Fruit fly (Drosophila melanogaster): ENCODE results near the gene Asciz.

Asciz gene

DNA sequence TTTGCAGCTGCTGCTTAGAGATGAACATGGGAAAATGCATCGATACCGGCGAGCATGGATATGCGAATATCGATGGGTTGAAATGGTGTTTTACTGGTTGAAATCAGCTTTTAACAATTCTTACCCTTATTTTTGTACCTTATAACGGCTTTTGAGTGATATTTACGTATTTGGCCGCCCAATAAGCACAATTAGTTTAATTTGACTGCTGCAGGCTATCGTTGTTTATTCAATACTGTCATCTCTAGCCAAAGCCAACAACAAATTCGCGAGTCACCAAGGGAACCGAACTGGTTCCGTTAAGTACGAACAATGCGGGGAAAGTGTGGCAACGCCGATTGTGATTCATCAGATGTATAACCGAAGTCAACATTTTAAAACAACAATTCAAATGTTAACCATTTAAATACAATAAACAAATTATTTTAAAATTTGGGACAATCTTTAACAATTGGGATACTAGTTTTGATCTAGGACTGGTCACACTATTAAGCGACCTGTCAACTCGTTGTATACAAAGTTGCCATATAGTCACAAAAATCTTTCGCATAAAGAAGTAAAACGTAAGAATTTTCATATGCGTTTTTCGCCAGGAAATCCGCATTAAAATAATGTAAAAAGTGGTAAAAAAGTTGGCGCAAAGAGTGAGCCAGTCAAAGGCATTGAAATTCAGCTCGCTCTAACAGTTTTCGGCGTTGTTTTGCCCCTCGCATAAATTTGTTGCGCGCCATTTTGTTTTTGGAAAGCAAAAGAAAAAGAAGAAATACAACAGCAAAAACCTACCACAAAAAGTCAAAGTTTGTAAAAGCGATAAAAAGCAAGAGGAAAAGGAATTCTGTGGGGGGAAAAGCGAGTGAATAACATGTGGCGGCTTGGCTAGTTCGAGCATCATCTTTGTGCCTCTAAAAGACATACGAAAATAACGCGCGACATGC lies 17.7 kb downstream of the Asciz start, which contains the start of the genes Usp5 and BtbVII:
Gene Usp5, minus strand, starts transcription at position 234 of the 935 bp plus-strand sequence.
Gene BtbVII, plus strand, starts transcription at position 522 of the 935 bp plus-strand sequence.
- TF ChIP-seq Sry-δ (GFP tag; optimal IDR thresholded peaks at IDR 0.05), result peak; percentile 96
- TF ChIP-seq Dfd (GFP tag; optimal IDR thresholded peaks at IDR 0.05), result no peak
- peak; percentile 46 for TF ChIP-seq CG2712 (tag; optimal IDR thresholded peaks at IDR 0.05)
- no peak for TF ChIP-seq CG15011 (GFP tag; optimal IDR thresholded peaks at IDR 0.05)
- peak; percentile 84 for TF ChIP-seq CG2120 (GFP tag; optimal IDR thresholded peaks at IDR 0.05)
- peak; percentile 1 for TF ChIP-seq CG8089 (GFP tag; optimal IDR thresholded peaks at IDR 0.05)
- no peak for TF ChIP-seq kah (GFP tag; optimal IDR thresholded peaks at IDR 0.05)
- no peak for TF ChIP-seq pfk (GFP tag; optimal IDR thresholded peaks at IDR 0.05)
- no peak for TF ChIP-seq CG6854 (GFP tag; optimal IDR thresholded peaks at IDR 0.05)
- TF ChIP-seq CG10274 (GFP tag; optimal IDR thresholded peaks at IDR 0.05), result no peak
- peak; percentile 12 for TF ChIP-seq kni (GFP tag; optimal IDR thresholded peaks at IDR 0.05)
- TF ChIP-seq CG12299 (tag; optimal IDR thresholded peaks at IDR 0.05), result peak; percentile 4
- no peak for TF ChIP-seq Blimp-1 (GFP tag; optimal IDR thresholded peaks at IDR 0.05)
- TF ChIP-seq CG2889 (GFP tag; IDR thresholded peaks at IDR 0.05), result no peak
- TF ChIP-seq vnd (GFP tag; IDR thresholded peaks at IDR 0.05; ENCODE audit: partially characterized antibody), result peak; percentile 96
- TF ChIP-seq ro (GFP tag; IDR thresholded peaks at IDR 0.05), result no peak
- TF ChIP-seq scrt (GFP tag; optimal IDR thresholded peaks at IDR 0.05), result no peak
- TF ChIP-seq trh (GFP tag; optimal IDR thresholded peaks at IDR 0.05), result no peak
- TF ChIP-seq CG9817 (tag; optimal IDR thresholded peaks at IDR 0.05), result peak; percentile 39
- TF ChIP-seq wek (GFP tag; optimal IDR thresholded peaks at IDR 0.05), result peak; percentile 49
- TF ChIP-seq crp (GFP tag; optimal IDR thresholded peaks at IDR 0.05), result peak in 1 of 2 experiments; percentile 45
- peak; percentile 73 for TF ChIP-seq HLH54F (GFP tag; optimal IDR thresholded peaks at IDR 0.05)
- TF ChIP-seq pb (GFP tag; optimal IDR thresholded peaks at IDR 0.05), result peak; percentile 43
- TF ChIP-seq Antp (GFP tag; optimal IDR thresholded peaks at IDR 0.05), result peak; percentile 81
- TF ChIP-seq gt (GFP tag; IDR thresholded peaks at IDR 0.05), result no peak
- TF ChIP-seq emc (GFP tag; optimal IDR thresholded peaks at IDR 0.05), result no peak
- peak; percentile 41 to 61 for TF ChIP-seq chif (GFP tag; optimal IDR thresholded peaks at IDR 0.05)
- TF ChIP-seq da (GFP tag; optimal IDR thresholded peaks at IDR 0.05), result peak; percentile 17
- TF ChIP-seq CG16779 (GFP tag; IDR thresholded peaks at IDR 0.05), result no peak
- peak; percentile 69 for TF ChIP-seq CG30403 (GFP tag; optimal IDR thresholded peaks at IDR 0.05)
- no peak for TF ChIP-seq aop (GFP tag; IDR thresholded peaks at IDR 0.05)
- no peak for TF ChIP-seq CG5953 (GFP tag; IDR thresholded peaks at IDR 0.05)
- TF ChIP-seq CG16813 (GFP tag; IDR thresholded peaks at IDR 0.05; ENCODE audit: partially characterized antibody), result peak; percentile 95
- no peak for TF ChIP-seq Rx (GFP tag; IDR thresholded peaks at IDR 0.05)
- peak; percentile 72 for TF ChIP-seq zfh2 (GFP tag; optimal IDR thresholded peaks at IDR 0.05)
- TF ChIP-seq CG6272 (GFP tag; IDR thresholded peaks at IDR 0.05), result peak; percentile 42; the same call in 1 of the 2 replicates
- peak; percentile 68 for TF ChIP-seq CG32532 (GFP tag; IDR thresholded peaks at IDR 0.05)
- TF ChIP-seq CG8388 (GFP tag; optimal IDR thresholded peaks at IDR 0.05), result peak; percentile 17
- TF ChIP-seq Poxn (GFP tag; IDR thresholded peaks at IDR 0.05), result no peak
- no peak for TF ChIP-seq CG31388 (GFP tag; optimal IDR thresholded peaks at IDR 0.05)
- peak; percentile 50; the same call in 1 of the 2 replicates for TF ChIP-seq CG4404 (GFP tag; IDR thresholded peaks at IDR 0.05)
- TF ChIP-seq CG16863 (GFP tag; optimal IDR thresholded peaks at IDR 0.05), result peak; percentile 68
- no peak; the same call in 2 of the 3 replicates for TF ChIP-seq CG11695 (GFP tag; IDR thresholded peaks at IDR 0.05)
- TF ChIP-seq tap (tag; optimal IDR thresholded peaks at IDR 0.05), result no peak
- TF ChIP-seq CG12155 (GFP tag; optimal IDR thresholded peaks at IDR 0.05), result peak; percentile 45
- peak; percentile 44 for TF ChIP-seq CG3281 (GFP tag; optimal IDR thresholded peaks at IDR 0.05)
- no peak for TF ChIP-seq Vsx1 (GFP tag; optimal IDR thresholded peaks at IDR 0.05)
- TF ChIP-seq CG9215 (GFP tag; IDR thresholded peaks at IDR 0.05), result peak; percentile 39; the same call in 1 of the 2 replicates
- TF ChIP-seq CG7786 (GFP tag; optimal IDR thresholded peaks at IDR 0.05), result peak; percentile 56
